Worm (Caenorhabditis elegans) whole organism, young adult: ENCODE results near the gene dnj-13.

Experiments used
- C17E4.6 ChIP-seq: fragments of 200-800 bp; sonication (Bioruptor generic); IDR thresholded peaks from 2 replicates; pipeline ENCODE4 v1.3.6; 2022; ENCODE audit warnings: missing genetic modification reagents, missing genetic modification characterization, missing compliant biosample characterization
- D2030.7 ChIP-seq: fragments of 200-800 bp; sonication (Bioruptor generic); IDR thresholded peaks from 2 replicates; pipeline ENCODE4 v1.3.6; 2022; ENCODE audit warnings: missing genetic modification reagents, missing genetic modification characterization, missing compliant biosample characterization
- F10E7.11 ChIP-seq: sonication (generic microtip); optimal IDR thresholded peaks from 2 replicates; lab custom pipeline; 2017; ENCODE audit warnings: mild to moderate bottlenecking, missing genetic modification characterization, moderate library complexity, missing compliant biosample characterization
- F37B4.10 ChIP-seq: fragments of 200-800 bp; sonication (Bioruptor generic); IDR thresholded peaks from 2 replicates; pipeline ENCODE4 v1.3.6; 2022; ENCODE audit warnings: missing genetic modification characterization, missing compliant biosample characterization
- F57A8.1 ChIP-seq: fragments of 200-800 bp; sonication (Bioruptor generic); optimal IDR thresholded peaks from 2 replicates; lab custom pipeline; 2018; ENCODE audit warnings: mild to moderate bottlenecking, missing genetic modification characterization, moderate library complexity, missing compliant biosample characterization
- T07F8.4 ChIP-seq: sonication (generic microtip); optimal IDR thresholded peaks from 2 replicates; lab custom pipeline; 2016; ENCODE audit warnings: mild to moderate bottlenecking, missing genetic modification characterization, moderate library complexity, missing compliant biosample characterization
- Y53G8AR.9 ChIP-seq: fragments of 200-800 bp; sonication (Bioruptor generic); conservative IDR thresholded peaks from 2 replicates; pipeline ENCODE4 v1.3.6; 2022; ENCODE audit warnings: missing genetic modification reagents, missing genetic modification characterization, missing compliant biosample characterization
- Y79H2A.3 ChIP-seq: fragments of 200-800 bp; sonication (Bioruptor generic); conservative IDR thresholded peaks from 2 replicates; pipeline ENCODE4 v1.3.6; 2022; ENCODE audit warnings: missing genetic modification reagents, missing genetic modification characterization, missing compliant biosample characterization
- ZK185.1 ChIP-seq: sonication (generic microtip); optimal IDR thresholded peaks from 2 replicates; lab custom pipeline; 2016; ENCODE audit warnings: mild to moderate bottlenecking, missing genetic modification characterization, missing compliant biosample characterization; ENCODE audit not compliant: poor library complexity, severe bottlenecking
- aptf-2 ChIP-seq: fragments of 200-800 bp; sonication (Bioruptor generic); conservative IDR thresholded peaks from 2 replicates; pipeline ENCODE4 v1.3.6; 2022; ENCODE audit warnings: missing genetic modification reagents, missing genetic modification characterization, missing compliant biosample characterization
- atf-7 ChIP-seq: sonication (generic microtip); optimal IDR thresholded peaks from 2 replicates; lab custom pipeline; 2017; ENCODE audit warnings: mild to moderate bottlenecking, missing genetic modification characterization, missing compliant biosample characterization
- attf-5 ChIP-seq: fragments of 200-800 bp; sonication (Bioruptor generic); optimal IDR thresholded peaks from 2 replicates; lab custom pipeline; 2018; ENCODE audit warnings: mild to moderate bottlenecking, missing genetic modification characterization, missing compliant biosample characterization
- attf-6 ChIP-seq: fragments of 200-800 bp; sonication (Bioruptor generic); IDR thresholded peaks from 2 replicates; pipeline ENCODE4 v1.3.6; 2022; ENCODE audit warnings: missing genetic modification reagents, missing genetic modification characterization, missing compliant biosample characterization
- bed-2 ChIP-seq: fragments of 200-800 bp; sonication (Bioruptor generic); IDR thresholded peaks from 2 replicates; pipeline ENCODE4 v1.3.6; 2022; ENCODE audit warnings: missing genetic modification reagents, missing genetic modification characterization, missing compliant biosample characterization
- cebp-1 ChIP-seq, 2 experiments: fragments of 200-800 bp in 1 of 2; sonication (Bioruptor generic) in 1 of 2; sonication (generic microtip) in 1 of 2; IDR thresholded peaks in 1 of 2; optimal IDR thresholded peaks in 1 of 2; 2 replicates each; pipeline versions ENCODE4 v1.3.6 to Lab custom; 2017 to 2022; ENCODE audit warnings: missing compliant biosample characterization in 2 of 2, missing genetic modification characterization in 2 of 2, mild to moderate bottlenecking in 1 of 2, missing genetic modification reagents in 1 of 2, moderate library complexity in 1 of 2
- ceh-100 ChIP-seq: fragments of 200-800 bp; sonication (Bioruptor generic); IDR thresholded peaks from 2 replicates; pipeline ENCODE4 v1.3.6; 2022; ENCODE audit warnings: missing genetic modification reagents, missing genetic modification characterization, missing compliant biosample characterization
- ceh-58 ChIP-seq: fragments of 200-800 bp; sonication (Bioruptor generic); IDR thresholded peaks from 2 replicates; pipeline ENCODE4 v1.3.6; 2022; ENCODE audit warnings: missing genetic modification characterization, missing compliant biosample characterization
- ceh-79 ChIP-seq: sonication (generic microtip); optimal IDR thresholded peaks from 2 replicates; lab custom pipeline; 2017; ENCODE audit warnings: mild to moderate bottlenecking, missing genetic modification characterization, missing compliant biosample characterization
- ceh-91 ChIP-seq: fragments of 200-800 bp; sonication (Bioruptor generic); IDR thresholded peaks from 2 replicates; pipeline ENCODE4 v1.3.6; 2022; ENCODE audit warnings: missing genetic modification reagents, missing genetic modification characterization, missing compliant biosample characterization
- dpff-1 ChIP-seq: sonication (generic microtip); optimal IDR thresholded peaks from 2 replicates; lab custom pipeline; 2017; ENCODE audit warnings: mild to moderate bottlenecking, missing genetic modification characterization, missing compliant biosample characterization
- dpl-1 ChIP-seq: fragments of 150-350 bp; optimal IDR thresholded peaks from 2 replicates; lab custom pipeline; 2014; ENCODE audit warnings: missing biosample characterization, missing genetic modification reagents, missing genetic modification characterization
- efl-1 ChIP-seq: fragments of 150-350 bp; optimal IDR thresholded peaks from 2 replicates; lab custom pipeline; 2014; ENCODE audit warnings: missing biosample characterization, missing genetic modification reagents, missing genetic modification characterization
- hsf-1 ChIP-seq: fragments of 200-800 bp; sonication (Bioruptor generic); IDR thresholded peaks from 2 replicates; pipeline ENCODE4 v1.3.6; 2022; ENCODE audit warnings: missing genetic modification reagents, missing genetic modification characterization, missing compliant biosample characterization
- lag-1 ChIP-seq: fragments of 200-800 bp; sonication (Bioruptor generic); IDR thresholded peaks from 2 replicates; pipeline ENCODE4 v1.3.6; 2022; ENCODE audit warnings: missing genetic modification reagents, missing genetic modification characterization, missing compliant biosample characterization
- let-526 ChIP-seq: fragments of 200-800 bp; sonication (Bioruptor generic); IDR thresholded peaks from 2 replicates; pipeline ENCODE4 v1.3.6; 2022; ENCODE audit warnings: missing genetic modification reagents, missing genetic modification characterization, missing compliant biosample characterization
- lin-40 ChIP-seq: sonication (generic microtip); optimal IDR thresholded peaks from 2 replicates; lab custom pipeline; 2016; ENCODE audit warnings: missing genetic modification characterization, mild to moderate bottlenecking, missing compliant biosample characterization, missing genotype, missing genetic modification reagents
- lsl-1 ChIP-seq: fragments of 200-800 bp; sonication (Bioruptor generic); optimal IDR thresholded peaks from 2 replicates; lab custom pipeline; 2018; ENCODE audit warnings: mild to moderate bottlenecking, missing genetic modification characterization, moderate library complexity, missing compliant biosample characterization
- lsy-27 ChIP-seq: sonication (generic microtip); optimal IDR thresholded peaks from 2 replicates; lab custom pipeline; 2017; ENCODE audit warnings: missing genetic modification characterization, mild to moderate bottlenecking, missing compliant biosample characterization, antibody characterized with exemption, missing genotype, borderline replicate concordance; ENCODE audit not compliant: insufficient read depth
- madf-6 ChIP-seq: fragments of 200-800 bp; sonication (Bioruptor generic); IDR thresholded peaks from 2 replicates; pipeline ENCODE4 v1.3.6; 2022; ENCODE audit warnings: missing genetic modification reagents, missing genetic modification characterization, missing compliant biosample characterization
- madf-8 ChIP-seq: fragments of 200-800 bp; sonication (Bioruptor generic); conservative IDR thresholded peaks from 2 replicates; pipeline ENCODE4 v1.3.6; 2022; ENCODE audit warnings: missing genetic modification reagents, missing genetic modification characterization, missing compliant biosample characterization
- mel-28 ChIP-seq: sonication (generic microtip); optimal IDR thresholded peaks from 2 replicates; lab custom pipeline; 2016; ENCODE audit warnings: borderline replicate concordance, mild to moderate bottlenecking, missing genetic modification characterization, missing compliant biosample characterization
- nfya-1 ChIP-seq: sonication (generic microtip); optimal IDR thresholded peaks from 2 replicates; lab custom pipeline; 2017; ENCODE audit warnings: antibody characterized with exemption, missing compliant biosample characterization, missing genetic modification characterization, borderline replicate concordance; ENCODE audit not compliant: insufficient read depth
- nfyb-1 ChIP-seq: fragments of 200-800 bp; sonication (Bioruptor generic); IDR thresholded peaks from 2 replicates; pipeline ENCODE4 v1.3.6; 2022; ENCODE audit warnings: missing genetic modification reagents, missing genetic modification characterization, missing compliant biosample characterization
- snpc-1.1 ChIP-seq: sonication (generic microtip); optimal IDR thresholded peaks from 2 replicates; lab custom pipeline; 2017; ENCODE audit warnings: missing genetic modification characterization, mild to moderate bottlenecking, missing compliant biosample characterization, antibody characterized with exemption, moderate library complexity, missing genotype, missing genetic modification reagents; ENCODE audit not compliant: insufficient read depth
- somi-1 ChIP-seq: fragments of 200-800 bp; sonication (Bioruptor generic); optimal IDR thresholded peaks from 2 replicates; lab custom pipeline; 2018; ENCODE audit warnings: mild to moderate bottlenecking, missing genetic modification characterization, missing compliant biosample characterization
- sptf-2 ChIP-seq: fragments of 200-800 bp; sonication (Bioruptor generic); optimal IDR thresholded peaks from 2 replicates; lab custom pipeline; 2018; ENCODE audit warnings: mild to moderate bottlenecking, missing genetic modification characterization, missing compliant biosample characterization
- unc-130 ChIP-seq: sonication (generic microtip); optimal IDR thresholded peaks from 2 replicates; lab custom pipeline; 2016; ENCODE audit warnings: missing genetic modification reagents, missing genetic modification characterization, missing compliant biosample characterization
- xnd-1 ChIP-seq: sonication (generic microtip); optimal IDR thresholded peaks from 2 replicates; lab custom pipeline; 2016; ENCODE audit warnings: missing genotype, missing genetic modification reagents, missing genetic modification characterization, missing compliant biosample characterization
- zfh-2 ChIP-seq: fragments of 200-800 bp; sonication (Bioruptor generic); conservative IDR thresholded peaks from 2 replicates; pipeline ENCODE4 v1.3.6; 2022; ENCODE audit warnings: missing genetic modification reagents, missing genetic modification characterization, missing compliant biosample characterization
- ztf-25 ChIP-seq: fragments of 200-800 bp; sonication (Bioruptor generic); IDR thresholded peaks from 2 replicates; pipeline ENCODE4 v1.3.6; 2022; ENCODE audit warnings: missing genetic modification reagents, missing genetic modification characterization, missing compliant biosample characterization

The dnj-13 gene

ce11 chrII:11534429-11535099, 10.9 kb upstream of the dnj-13 start, which contains the start of gene Y62F5A.12 (continued):
- TF ChIP-seq dpl-1 (peak; percentile 60), bed-2 (GFP tag; lab: Robert Waterston, UW) (peak; percentile 98), T07F8.4 (tag; lab: Kevin White, UChicago) (peak; percentile 86), unc-130 (GFP tag; lab: Kevin White, UChicago) (peak; percentile 88), zfh-2 (GFP tag; lab: Robert Waterston, UW) (peak; percentile 70; the same call in 1 of the 2 replicates), F37B4.10 (GFP tag; lab: Robert Waterston, UW) (peak; percentile 95), ceh-58 (GFP tag; lab: Robert Waterston, UW) (peak; percentile 94; the same call in 1 of the 2 replicates), madf-8 (GFP tag; lab: Robert Waterston, UW) (peak; percentile 96), efl-1 (GFP tag; lab: Kevin White, UChicago) (peak; percentile 52), attf-5 (peak; percentile 94)
- TF ChIP-seq, all 124 proteins: peak for 88; not testable (repeated sequence) for 36

- TF ChIP-seq cebp-1 (GFP tag; IDR thresholded peaks at IDR 0.05; lab: Robert Waterston, UW), result no peak
- TF ChIP-seq cebp-1 (tag; optimal IDR thresholded peaks at IDR 0.05; lab: Kevin White, UChicago), result peak; percentile 40
- TF ChIP-seq aptf-2 (GFP tag; lab: Robert Waterston, UW), result 0 out of 2 replicates have a peak, but pooled peaks have one; percentile 21
- 0 out of 2 replicates have a peak, but pooled peaks have one; percentile 52 for TF ChIP-seq lag-1 (GFP tag; lab: Robert Waterston, UW)
- no peak for TF ChIP-seq ceh-91 (GFP tag; lab: Robert Waterston, UW)
Measured at ce11 chrII:11535429-11535828, 10.1 kb upstream of the dnj-13 start.

- no peak for TF ChIP-seq Y53G8AR.9 (GFP tag; lab: Robert Waterston, UW)
- no peak for TF ChIP-seq nfyb-1 (GFP tag; lab: Robert Waterston, UW)
- TF ChIP-seq hsf-1 (GFP tag; lab: Robert Waterston, UW), result no peak
Measured at ce11 chrII:11535924-11536323, 9.6 kb upstream of the dnj-13 start.

ce11 chrII:11536505-11536904, 9.0 kb upstream of the dnj-13 start:
- TF ChIP-seq Y79H2A.3 (GFP tag; lab: Robert Waterston, UW) (no peak), snpc-1.1 (tag; lab: Kevin White, UChicago) (no peak), atf-7 (no peak), dpff-1 (no peak), madf-8 (GFP tag; lab: Robert Waterston, UW) (peak; percentile 93), ceh-58 (GFP tag; lab: Robert Waterston, UW) (no peak), lsy-27 (tag; lab: Kevin White, UChicago) (no peak), lag-1 (GFP tag; lab: Robert Waterston, UW) (no peak), nfya-1 (tag; lab: Kevin White, UChicago) (no peak), mel-28 (tag; lab: Kevin White, UChicago) (no peak), ceh-79 (tag; lab: Kevin White, UChicago) (no peak), lin-40 (tag; lab: Kevin White, UChicago) (no peak), ZK185.1 (tag; lab: Kevin White, UChicago) (no peak), sptf-2 (GFP tag; lab: Kevin White, UChicago) (no peak), attf-6 (GFP tag; lab: Robert Waterston, UW) (no peak), cebp-1 (GFP tag; IDR thresholded peaks at IDR 0.05; lab: Robert Waterston, UW) (no peak), cebp-1 (tag; optimal IDR thresholded peaks at IDR 0.05; lab: Kevin White, UChicago) (no peak), lsl-1 (peak; percentile 81), ceh-100 (GFP tag; lab: Robert Waterston, UW) (no peak), let-526 (GFP tag; lab: Robert Waterston, UW) (no peak), somi-1 (GFP tag; lab: Kevin White, UChicago) (no peak), C17E4.6 (no peak), ztf-25 (GFP tag; lab: Robert Waterston, UW) (no peak), madf-6 (peak; percentile 92), D2030.7 (GFP tag; lab: Robert Waterston, UW) (0 out of 2 replicates have a peak, but pooled peaks have one; percentile 28), F10E7.11 (tag; lab: Kevin White, UChicago) (no peak), unc-130 (GFP tag; lab: Kevin White, UChicago) (no peak), xnd-1 (tag; lab: Kevin White, UChicago) (peak; percentile 72), F57A8.1 (no peak)
